Worm (Caenorhabditis elegans) whole organism, L3 larva: Measurements from ENCODE around the gene nuo-1.

Experiments used
- ceh-82 ChIP-seq: fragments of 150-350 bp; optimal IDR thresholded peaks from 2 replicates; lab custom pipeline; 2014; ENCODE audit warnings: missing biosample characterization, missing genetic modification characterization
- elt-2 ChIP-seq: sonication (generic microtip); optimal IDR thresholded peaks from 2 replicates; lab custom pipeline; 2016; ENCODE audit warnings: missing genetic modification reagents, mild to moderate bottlenecking, missing genetic modification characterization, missing compliant biosample characterization
- fkh-2 ChIP-seq: fragments of 150-350 bp; optimal IDR thresholded peaks from 2 replicates; lab custom pipeline; 2014; ENCODE audit warnings: missing biosample characterization, missing genetic modification reagents, missing genetic modification characterization
- nhr-25 ChIP-seq: sonication (generic microtip); optimal IDR thresholded peaks from 2 replicates; lab custom pipeline; 2017; ENCODE audit warnings: missing biosample characterization, missing genetic modification characterization
- zag-1 ChIP-seq: fragments of 150-350 bp; optimal IDR thresholded peaks from 2 replicates; lab custom pipeline; 2014; ENCODE audit warnings: missing biosample characterization, missing genetic modification characterization

- no peak for TF ChIP-seq nhr-25 (tag; lab: Kevin White, UChicago)
- no peak for TF ChIP-seq fkh-2 (tag; lab: Kevin White, UChicago)
- TF ChIP-seq elt-2 (tag; lab: Kevin White, UChicago): no peak
- TF ChIP-seq zag-1: no peak
- no peak for TF ChIP-seq ceh-82 (tag; lab: Kevin White, UChicago)
Observed at ce11 chrII:11103657-11104056, 6.0 kb downstream of the nuo-1 start, which contains the start of gene C09H10.5.
